Fruit fly (Drosophila melanogaster) whole organism, embryonic: Measurements from ENCODE around the gene CG13369.

Experiments
- Atf3 ChIP-seq: fragments of 200-800 bp; sonication (Bioruptor generic); optimal IDR thresholded peaks from 3 replicates; lab custom pipeline; 2016; ENCODE audit warnings: missing biosample characterization, missing genetic modification characterization
- BEAF-32 ChIP-seq: fragments of 200-800 bp; sonication (Bioruptor generic); optimal IDR thresholded peaks from 3 replicates; lab custom pipeline; 2017; ENCODE audit warnings: missing biosample characterization, missing genetic modification characterization, mild to moderate bottlenecking, moderate library complexity, missing genetic modification reagents
- Bteb2 ChIP-seq: fragments of 200-800 bp; sonication (Bioruptor generic); optimal IDR thresholded peaks from 2 replicates; lab custom pipeline; 2016; ENCODE audit warnings: missing biosample characterization, missing genetic modification characterization
- CG10431 ChIP-seq: fragments of 200-800 bp; sonication (Bioruptor generic); optimal IDR thresholded peaks from 3 replicates; lab custom pipeline; 2018; ENCODE audit warnings: missing biosample characterization, mild to moderate bottlenecking, missing genetic modification characterization
- CG10462 ChIP-seq: fragments of 200-800 bp; sonication (Bioruptor generic); optimal IDR thresholded peaks from 2 replicates; lab custom pipeline; 2016; ENCODE audit warnings: missing biosample characterization, missing genetic modification characterization
- CG10543 ChIP-seq: fragments of 200-800 bp; sonication (Bioruptor generic); optimal IDR thresholded peaks from 3 replicates; lab custom pipeline; 2017; ENCODE audit warnings: missing biosample characterization, mild to moderate bottlenecking, missing genetic modification characterization, moderate library complexity
- CG11085 ChIP-seq: fragments of 200-800 bp; sonication (Bioruptor generic); IDR thresholded peaks from 2 replicates; pipeline ENCODE4 v1.3.6; 2022; ENCODE audit warnings: missing biosample characterization, missing genetic modification characterization
- CG1233 ChIP-seq: fragments of 200-800 bp; sonication (Bioruptor generic); optimal IDR thresholded peaks from 4 replicates; lab custom pipeline; 2018; ENCODE audit warnings: missing biosample characterization, mild to moderate bottlenecking, missing genetic modification characterization
- CG12769 ChIP-seq: fragments of 200-800 bp; sonication (Bioruptor generic); optimal IDR thresholded peaks from 2 replicates; lab custom pipeline; 2019; ENCODE audit warnings: missing biosample characterization, mild to moderate bottlenecking, missing genetic modification characterization, moderate library complexity
- CG12942 ChIP-seq: fragments of 200-800 bp; sonication (Bioruptor generic); optimal IDR thresholded peaks from 3 replicates; lab custom pipeline; 2016; ENCODE audit warnings: missing biosample characterization, missing genetic modification characterization
- CG13287 ChIP-seq: fragments of 200-800 bp; sonication (Bioruptor generic); IDR thresholded peaks from 2 replicates; pipeline ENCODE4 v1.3.6; 2022; ENCODE audit warnings: missing biosample characterization, missing genetic modification characterization; ENCODE audit not compliant: partially characterized antibody
- CG13775 ChIP-seq: fragments of 200-800 bp; sonication (Bioruptor generic); optimal IDR thresholded peaks from 3 replicates; lab custom pipeline; 2017; ENCODE audit warnings: missing biosample characterization, mild to moderate bottlenecking, missing genetic modification characterization
- CG14014 ChIP-seq: fragments of 200-800 bp; sonication (Bioruptor generic); IDR thresholded peaks from 2 replicates; pipeline ENCODE4 v1.3.6; 2022; ENCODE audit warnings: missing biosample characterization, missing genetic modification characterization
- CG17385 ChIP-seq: fragments of 200-800 bp; sonication (Bioruptor generic); optimal IDR thresholded peaks from 3 replicates; lab custom pipeline; 2018; ENCODE audit warnings: missing biosample characterization, mild to moderate bottlenecking, missing genetic modification characterization
- CG17568 ChIP-seq: fragments of 200-800 bp; sonication (Bioruptor generic); optimal IDR thresholded peaks from 2 replicates; lab custom pipeline; 2018; ENCODE audit warnings: missing biosample characterization, mild to moderate bottlenecking, missing genetic modification characterization, moderate library complexity
- CG18764 ChIP-seq: fragments of 200-800 bp; sonication (Bioruptor generic); optimal IDR thresholded peaks from 3 replicates; lab custom pipeline; 2016; ENCODE audit warnings: missing biosample characterization, missing genetic modification characterization
- CG2199 ChIP-seq: fragments of 200-800 bp; sonication (Bioruptor generic); IDR thresholded peaks from 3 replicates; pipeline ENCODE4 v1.3.6; 2022; ENCODE audit warnings: missing biosample characterization, missing genetic modification characterization
- CG30020 ChIP-seq: fragments of 200-800 bp; optimal IDR thresholded peaks from 2 replicates; lab custom pipeline; 2019; ENCODE audit warnings: missing biosample characterization, mild to moderate bottlenecking, missing genetic modification characterization, moderate library complexity
- CG30403 ChIP-seq: fragments of 200-800 bp; sonication (Bioruptor generic); optimal IDR thresholded peaks from 3 replicates; lab custom pipeline; 2016; ENCODE audit warnings: missing biosample characterization, missing genetic modification characterization
- CG3163 ChIP-seq: fragments of 200-800 bp; sonication (Bioruptor generic); optimal IDR thresholded peaks from 3 replicates; lab custom pipeline; 2016; ENCODE audit warnings: missing biosample characterization, missing genetic modification characterization
- CG3726 ChIP-seq: fragments of 200-800 bp; sonication (Bioruptor generic); IDR thresholded peaks from 3 replicates; pipeline ENCODE4, ENCODE4 v1.3.6; 2022; ENCODE audit warnings: missing biosample characterization, missing genetic modification characterization
- CG3847 ChIP-seq: fragments of 200-800 bp; sonication (Bioruptor generic); IDR thresholded peaks from 2 replicates; pipeline ENCODE4 v1.3.6; 2022; ENCODE audit warnings: missing biosample characterization, missing genetic modification characterization
- CG4730 ChIP-seq: fragments of 200-800 bp; sonication (Bioruptor generic); IDR thresholded peaks from 2 replicates; pipeline ENCODE4 v1.3.6; 2022; ENCODE audit warnings: missing biosample characterization, missing genetic modification characterization
- CG4820 ChIP-seq: fragments of 200-800 bp; sonication (Bioruptor generic); optimal IDR thresholded peaks from 3 replicates; lab custom pipeline; 2016; ENCODE audit warnings: missing biosample characterization, missing genetic modification characterization
- CkIIα-i1 ChIP-seq: fragments of 200-800 bp; sonication (Bioruptor generic); IDR thresholded peaks from 2 replicates; pipeline ENCODE4 v1.3.6; 2022; ENCODE audit warnings: missing biosample characterization, missing genetic modification characterization
- H2.0 ChIP-seq: fragments of 200-800 bp; sonication (Bioruptor generic); IDR thresholded peaks from 2 replicates; pipeline ENCODE4 v1.3.6; 2022; ENCODE audit warnings: missing biosample characterization, missing genetic modification characterization
- Hand ChIP-seq: fragments of 200-800 bp; sonication (Bioruptor generic); optimal IDR thresholded peaks from 2 replicates; lab custom pipeline; 2017; ENCODE audit warnings: mild to moderate bottlenecking, missing biosample characterization, missing genetic modification reagents, missing genetic modification characterization
- Kr ChIP-seq: fragments of 200-800 bp; sonication (Bioruptor generic); optimal IDR thresholded peaks from 2 replicates; lab custom pipeline; 2017; ENCODE audit warnings: missing biosample characterization, mild to moderate bottlenecking, missing genetic modification characterization
- MESR4 ChIP-seq: fragments of 200-800 bp; sonication (Bioruptor generic); optimal IDR thresholded peaks from 2 replicates; lab custom pipeline; 2018; ENCODE audit warnings: missing biosample characterization, mild to moderate bottlenecking, missing genetic modification characterization, moderate library complexity
- Mes4 ChIP-seq: fragments of 200-800 bp; sonication (Bioruptor generic); optimal IDR thresholded peaks from 2 replicates; lab custom pipeline; 2016; ENCODE audit warnings: missing biosample characterization, missing genetic modification characterization
- NC2α ChIP-seq: fragments of 200-800 bp; sonication (Bioruptor generic); optimal IDR thresholded peaks from 2 replicates; lab custom pipeline; 2016; ENCODE audit warnings: missing biosample characterization, missing genetic modification characterization
- Ptx1 ChIP-seq: fragments of 200-800 bp; sonication (Bioruptor generic); IDR thresholded peaks from 2 replicates; pipeline ENCODE4 v1.3.6; 2022; ENCODE audit warnings: missing biosample characterization, missing genetic modification characterization
- Sin3A ChIP-seq: fragments of >200 bp; optimal IDR thresholded peaks from 2 replicates; lab custom pipeline; 2018
- TFAM ChIP-seq: fragments of 200-800 bp; sonication (Bioruptor generic); optimal IDR thresholded peaks from 2 replicates; lab custom pipeline; 2017; ENCODE audit warnings: missing biosample characterization, missing genetic modification characterization, inconsistent platforms
- Trl ChIP-seq, 3 experiments: fragments of >200 bp in 2 of 3; fragments of 200-800 bp in 1 of 3; sonication (Bioruptor generic) in 1 of 3; optimal IDR thresholded peaks; 2 replicates in 1 of 3; 3 replicates in 2 of 3; lab custom pipeline; 2016 to 2017; ENCODE audit warnings: missing biosample characterization in 1 of 3, missing genetic modification characterization in 1 of 3
- ase ChIP-seq: fragments of 200-800 bp; sonication (Bioruptor generic); IDR thresholded peaks from 3 replicates; pipeline ENCODE4 v1.3.6; 2022; ENCODE audit warnings: missing biosample characterization, missing genetic modification characterization
- bbx ChIP-seq: fragments of 200-800 bp; sonication (Bioruptor generic); IDR thresholded peaks from 2 replicates; pipeline ENCODE4 v1.3.6; 2022; ENCODE audit warnings: missing biosample characterization, missing genetic modification characterization; ENCODE audit not compliant: partially characterized antibody
- cad ChIP-seq: fragments of >200 bp; optimal IDR thresholded peaks from 2 replicates; lab custom pipeline; 2017; ENCODE audit warnings: missing biosample characterization, missing genetic modification characterization
- cg ChIP-seq: fragments of 200-800 bp; sonication (Bioruptor generic); optimal IDR thresholded peaks from 3 replicates; lab custom pipeline; 2019; ENCODE audit warnings: missing biosample characterization, mild to moderate bottlenecking, missing genetic modification characterization, moderate library complexity
- cwo ChIP-seq: fragments of 200-800 bp; sonication (Bioruptor generic); optimal IDR thresholded peaks from 3 replicates; lab custom pipeline; 2017; ENCODE audit warnings: missing biosample characterization, missing genetic modification characterization, mild to moderate bottlenecking, moderate library complexity, missing genetic modification reagents
- da ChIP-seq: fragments of 200-800 bp; sonication (Bioruptor generic); optimal IDR thresholded peaks from 2 replicates; lab custom pipeline; 2016; ENCODE audit warnings: missing biosample characterization, missing genetic modification characterization
- fd96Cb ChIP-seq: fragments of 200-800 bp; sonication (Bioruptor generic); optimal IDR thresholded peaks from 2 replicates; lab custom pipeline; 2018; ENCODE audit warnings: missing biosample characterization, mild to moderate bottlenecking, missing genetic modification characterization, moderate library complexity
- hkb ChIP-seq, 2 experiments: fragments of 200-800 bp in 1 of 2; fragments of >200 bp in 1 of 2; sonication (Bioruptor generic) in 1 of 2; IDR thresholded peaks in 1 of 2; optimal IDR thresholded peaks in 1 of 2; 2 replicates each; pipeline versions ENCODE4 v1.3.6 to Lab custom; 2017 to 2022; ENCODE audit warnings: missing biosample characterization in 1 of 2, missing genetic modification characterization in 1 of 2
- hth ChIP-seq: fragments of >200 bp; optimal IDR thresholded peaks from 2 replicates; lab custom pipeline; 2017; ENCODE audit warnings: inconsistent platforms
- kni ChIP-seq: fragments of 200-800 bp; sonication (Bioruptor generic); optimal IDR thresholded peaks from 3 replicates; lab custom pipeline; 2017; ENCODE audit warnings: mild to moderate bottlenecking, missing biosample characterization, missing genetic modification reagents, missing genetic modification characterization
- lilli ChIP-seq: fragments of 200-800 bp; sonication (Bioruptor generic); optimal IDR thresholded peaks from 3 replicates; lab custom pipeline; 2016; ENCODE audit warnings: missing biosample characterization, missing genetic modification characterization
- oc ChIP-seq: fragments of 200-800 bp; sonication (Bioruptor generic); optimal IDR thresholded peaks from 2 replicates; lab custom pipeline; 2018; ENCODE audit warnings: missing biosample characterization, mild to moderate bottlenecking, missing genetic modification characterization, moderate library complexity
- pfk ChIP-seq: fragments of 200-800 bp; sonication (Bioruptor generic); optimal IDR thresholded peaks from 2 replicates; lab custom pipeline; 2018; ENCODE audit warnings: missing biosample characterization, mild to moderate bottlenecking, missing genetic modification characterization, moderate library complexity
- sr ChIP-seq: fragments of 200-800 bp; sonication (Bioruptor generic); IDR thresholded peaks from 3 replicates; pipeline ENCODE4 v1.3.6; 2022; ENCODE audit warnings: missing biosample characterization, missing genetic modification characterization
- tio ChIP-seq: fragments of 200-800 bp; sonication (Bioruptor generic); optimal IDR thresholded peaks from 2 replicates; lab custom pipeline; 2017; ENCODE audit warnings: missing biosample characterization, missing genetic modification characterization, inconsistent platforms
- ttk ChIP-seq: fragments of 200-800 bp; sonication (Bioruptor generic); IDR thresholded peaks from 2 replicates; pipeline ENCODE4 v2.1.2; 2022; ENCODE audit warnings: missing biosample characterization, missing genetic modification characterization

CG13369 gene

dm6 chrX:656380-656925 lies 33.2 kb downstream of the CG13369 start (continued):
- TF ChIP-seq hkb (optimal IDR thresholded peaks at IDR 0.05; lab: Kevin White, UChicago) = no peak
- TF ChIP-seq hkb (GFP tag; IDR thresholded peaks at IDR 0.05; lab: Robert Waterston, UW) = no peak
- no peak for TF ChIP-seq CG18764 (GFP tag; lab: Kevin White, UChicago)
- TF ChIP-seq bbx (GFP tag; lab: Robert Waterston, UW) = no peak
- no peak for TF ChIP-seq CG13775 (GFP tag; lab: Kevin White, UChicago)
- TF ChIP-seq CG12942 (GFP tag; lab: Kevin White, UChicago) = no peak
- no peak for TF ChIP-seq da (GFP tag; lab: Kevin White, UChicago)
- peak; percentile 62; the same call in 2 of the 3 replicates for TF ChIP-seq sr (GFP tag; lab: Robert Waterston, UW)
- TF ChIP-seq H2.0 = no peak
- no peak for TF ChIP-seq CG11085 (GFP tag; lab: Robert Waterston, UW)
- no peak for TF ChIP-seq cg
- TF ChIP-seq Sin3A (lab: Kevin White, UChicago) = no peak
- no peak for TF ChIP-seq CG3847 (GFP tag; lab: Robert Waterston, UW)
- TF ChIP-seq Ptx1 = no peak
- peak; percentile 9 for TF ChIP-seq CG12769
- TF ChIP-seq CG4730 (GFP tag; lab: Robert Waterston, UW) = no peak
- no peak for TF ChIP-seq fd96Cb
- TF ChIP-seq tio (GFP tag; lab: Kevin White, UChicago) = no peak
- no peak for TF ChIP-seq Mes4
- no peak for TF ChIP-seq CG13287 (GFP tag; lab: Robert Waterston, UW)
- TF ChIP-seq Hand (GFP tag; lab: Kevin White, UChicago) = peak; percentile 25
- no peak for TF ChIP-seq CG30020
- no peak for TF ChIP-seq TFAM
- TF ChIP-seq CG3163 (GFP tag; lab: Kevin White, UChicago) = no peak
- TF ChIP-seq CG3726 = no peak
- TF ChIP-seq kni (GFP tag; lab: Kevin White, UChicago) = no peak
- no peak for TF ChIP-seq lilli (GFP tag; lab: Kevin White, UChicago)
- TF ChIP-seq Bteb2 = no peak
- TF ChIP-seq CkIIα-i1 = no peak
- no peak for TF ChIP-seq oc (tag; lab: Kevin White, UChicago)
- TF ChIP-seq ttk (GFP tag; lab: Robert Waterston, UW) = no peak
- no peak for TF ChIP-seq cad (GFP tag; lab: Kevin White, UChicago)
- TF ChIP-seq CG1233 (GFP tag; lab: Kevin White, UChicago) = no peak
- no peak for TF ChIP-seq Atf3 (GFP tag; lab: Kevin White, UChicago)
- TF ChIP-seq CG17385 (GFP tag; lab: Kevin White, UChicago) = no peak
- no peak for TF ChIP-seq CG30403
- TF ChIP-seq NC2α (GFP tag; lab: Kevin White, UChicago) = no peak
- TF ChIP-seq Kr = no peak
- TF ChIP-seq BEAF-32 (GFP tag; lab: Kevin White, UChicago) = no peak
- TF ChIP-seq cwo = no peak
- peak in 1 of 2 experiments; percentile 11 for TF ChIP-seq Trl (optimal IDR thresholded peaks at IDR 0.05; lab: Kevin White, UChicago)
- TF ChIP-seq Trl (GFP tag; optimal IDR thresholded peaks at IDR 0.05; lab: Kevin White, UChicago) = no peak
- TF ChIP-seq CG10431 (GFP tag; lab: Kevin White, UChicago) = no peak
- TF ChIP-seq CG10543 (GFP tag; lab: Kevin White, UChicago) = no peak
- peak; percentile 80 for TF ChIP-seq pfk (GFP tag; lab: Kevin White, UChicago)
- peak; percentile 33 for TF ChIP-seq CG17568 (GFP tag; lab: Kevin White, UChicago)
- TF ChIP-seq MESR4 (GFP tag; lab: Kevin White, UChicago) = peak; percentile 67
- TF ChIP-seq hth (lab: Kevin White, UChicago) = no peak
- TF ChIP-seq CG4820 = no peak
- TF ChIP-seq CG10462 (GFP tag; lab: Kevin White, UChicago) = no peak
- TF ChIP-seq CG14014 (GFP tag; lab: Robert Waterston, UW) = no peak
- TF ChIP-seq CG2199 (GFP tag; lab: Robert Waterston, UW) = 0 out of 3 replicates have a peak, but pooled peaks have one; percentile 15
- TF ChIP-seq ase (GFP tag; lab: Robert Waterston, UW) = no peak
